Worm (Caenorhabditis elegans) whole organism, L4 larva: Measurements from ENCODE around the gene ZK669.2.

ENCODE experiments used
- Y48G9A.11 ChIP-seq: fragments of 200-800 bp; sonication (Bioruptor generic); IDR thresholded peaks from 2 replicates; pipeline ENCODE4 v1.3.6; 2022; ENCODE audit warnings: missing genetic modification reagents, missing genetic modification characterization, missing compliant biosample characterization
- Y75B8A.6 ChIP-seq: fragments of 200-800 bp; sonication (Bioruptor generic); IDR thresholded peaks from 2 replicates; pipeline ENCODE4 v1.3.6; 2022; ENCODE audit warnings: missing genetic modification reagents, missing genetic modification characterization, missing compliant biosample characterization
- aha-1 ChIP-seq: fragments of 150-350 bp; peaks from one replicate; lab custom pipeline; 2014; ENCODE audit warnings: missing biosample characterization, missing genetic modification characterization
- ceh-20 ChIP-seq: fragments of 200-800 bp; sonication (Bioruptor generic); IDR thresholded peaks from 2 replicates; pipeline ENCODE4 v1.3.6; 2022; ENCODE audit warnings: missing genetic modification reagents, missing genetic modification characterization, missing compliant biosample characterization
- ceh-82 ChIP-seq: sonication (generic microtip); optimal IDR thresholded peaks from 2 replicates; lab custom pipeline; 2017; ENCODE audit warnings: missing biosample characterization, missing genetic modification characterization
- fkh-10 ChIP-seq: fragments of 150-350 bp; optimal IDR thresholded peaks from 2 replicates; lab custom pipeline; 2014; ENCODE audit warnings: missing biosample characterization, missing genetic modification reagents, missing genetic modification characterization
- hlh-30 ChIP-seq: sonication (generic microtip); optimal IDR thresholded peaks from 2 replicates; lab custom pipeline; 2017; ENCODE audit warnings: antibody characterized with exemption, mild to moderate bottlenecking, missing genetic modification characterization, missing compliant biosample characterization; ENCODE audit not compliant: insufficient read depth
- lin-15B ChIP-seq: fragments of 150-350 bp; sonication (generic microtip); optimal IDR thresholded peaks from 3 replicates; lab custom pipeline; 2014; ENCODE audit warnings: missing biosample characterization, missing genetic modification characterization
- lin-39 ChIP-seq: fragments of 150-350 bp; optimal IDR thresholded peaks from 2 replicates; lab custom pipeline; 2014; ENCODE audit warnings: missing biosample characterization, missing genetic modification reagents, missing genetic modification characterization
- lsy-2 ChIP-seq, 2 experiments: fragments of 150-350 bp in 1 of 2; sonication (generic microtip) in 1 of 2; optimal IDR thresholded peaks; 2 replicates each; lab custom pipeline; 2014 to 2017; ENCODE audit warnings: missing biosample characterization in 2 of 2, missing genetic modification characterization in 2 of 2
- mdt-29 ChIP-seq: fragments of 200-800 bp; sonication (Bioruptor generic); IDR thresholded peaks from 2 replicates; pipeline ENCODE4 v1.3.6; 2022; ENCODE audit warnings: missing genetic modification reagents, missing genetic modification characterization, missing compliant biosample characterization
- nhr-10 ChIP-seq: fragments of 150-350 bp; optimal IDR thresholded peaks from 2 replicates; lab custom pipeline; 2014; ENCODE audit warnings: missing biosample characterization, missing genetic modification characterization
- nhr-11 ChIP-seq: fragments of 150-350 bp; optimal IDR thresholded peaks from 2 replicates; lab custom pipeline; 2014; ENCODE audit warnings: missing biosample characterization, missing genetic modification characterization
- nhr-25 ChIP-seq: sonication (generic microtip); optimal IDR thresholded peaks from 2 replicates; lab custom pipeline; 2017; ENCODE audit warnings: missing genetic modification characterization, mild to moderate bottlenecking, missing compliant biosample characterization, antibody characterized with exemption, moderate library complexity, borderline replicate concordance; ENCODE audit not compliant: insufficient read depth
- nhr-41 ChIP-seq: fragments of 200-800 bp; sonication (Bioruptor generic); IDR thresholded peaks from 2 replicates; pipeline ENCODE4 v1.3.6; 2022; ENCODE audit warnings: missing genetic modification reagents, missing genetic modification characterization, missing compliant biosample characterization
- nhr-42 ChIP-seq: fragments of 200-800 bp; sonication (Bioruptor generic); IDR thresholded peaks from 2 replicates; pipeline ENCODE4 v1.3.6; 2022; ENCODE audit warnings: missing genetic modification characterization, missing compliant biosample characterization
- nhr-76 ChIP-seq: fragments of 150-350 bp; optimal IDR thresholded peaks from 2 replicates; lab custom pipeline; 2014; ENCODE audit warnings: missing biosample characterization, missing genetic modification characterization
- rbr-2 ChIP-seq: sonication (generic microtip); optimal IDR thresholded peaks from 2 replicates; lab custom pipeline; 2016; ENCODE audit warnings: missing genotype, missing genetic modification characterization, missing compliant biosample characterization
- snpc-4 ChIP-seq: fragments of 150-350 bp; optimal IDR thresholded peaks from 2 replicates; lab custom pipeline; 2014; ENCODE audit warnings: missing biosample characterization, missing genetic modification characterization
- unc-62 ChIP-seq, 3 experiments: fragments of 150-350 bp in 1 of 3; sonication (generic microtip); optimal IDR thresholded peaks in 2 of 3; peaks in 1 of 3; 1 replicate in 1 of 3; 2 replicates in 2 of 3; lab custom pipeline; 2014 to 2017; ENCODE audit warnings: missing biosample characterization in 3 of 3, missing genetic modification characterization in 3 of 3, missing genetic modification reagents in 3 of 3, missing genotype in 1 of 3
- vab-7 ChIP-seq: fragments of 200-800 bp; sonication (Bioruptor generic); IDR thresholded peaks from 2 replicates; pipeline ENCODE4 v1.3.6; 2022; ENCODE audit warnings: missing genetic modification reagents, missing genetic modification characterization, missing compliant biosample characterization
- ztf-7 ChIP-seq: fragments of 150-350 bp; optimal IDR thresholded peaks from 2 replicates; lab custom pipeline; 2014; ENCODE audit warnings: missing biosample characterization, missing genetic modification characterization

The ZK669.2 gene

ce11 chrII:7938078-7938477, at the start of gene ZK669.2:
TSS of gene ZK669.2 (minus strand) at chrII:7938178.
- TF ChIP-seq vab-7 (GFP tag; lab: Robert Waterston, UW) (no peak), ceh-20 (GFP tag; lab: Robert Waterston, UW) (no peak), nhr-42 (GFP tag; lab: Robert Waterston, UW) (no peak)
- TF ChIP-seq, all 104 proteins: peak for 0

DNA sequence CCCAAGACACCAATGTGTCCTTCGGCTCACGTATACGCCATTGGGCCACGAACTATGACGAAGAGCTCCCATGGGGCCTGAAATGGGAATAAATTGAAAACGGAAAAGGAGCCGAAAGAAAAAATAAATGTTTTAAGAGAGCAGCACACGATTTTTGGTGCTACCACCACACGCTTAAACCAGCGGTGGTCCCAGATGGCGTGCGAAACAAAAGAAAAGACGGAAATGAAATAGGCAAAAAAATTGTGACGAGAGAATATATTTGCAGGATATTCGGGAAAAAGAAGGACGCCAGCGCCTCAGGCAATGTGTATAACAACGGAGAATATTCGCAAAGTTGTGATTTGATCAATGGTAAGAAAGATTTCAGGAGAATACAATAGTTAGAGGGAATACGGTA, 49.0 kb upstream of the ZK669.2 start:
- TF ChIP-seq lsy-2 (tag; optimal IDR thresholded peaks at IDR 0.05; lab: Kevin White, UChicago) = peak in 1 of 2 experiments; percentile 6
- TF ChIP-seq aha-1 (tag; lab: Kevin White, UChicago) = peak; percentile 90
- no peak for TF ChIP-seq rbr-2 (tag; lab: Kevin White, UChicago)

- TF ChIP-seq hlh-30 (tag; lab: Kevin White, UChicago) (no peak), unc-62 (GFP tag; optimal IDR thresholded peaks at IDR 0.05 in 1 of 2; lab: Kevin White, UChicago) (peak in 1 of 2 experiments; percentile 99), unc-62 (tag; optimal IDR thresholded peaks at IDR 0.05; lab: Kevin White, UChicago) (no peak)
These were observed 47.1 kb upstream of the ZK669.2 start for ce11 chrII:7985029-7985428.

- TF ChIP-seq ceh-82 = no peak
- peak; percentile 30 for TF ChIP-seq fkh-10 (GFP tag; lab: Kevin White, UChicago)
- TF ChIP-seq aha-1 (tag; lab: Kevin White, UChicago) = peak; percentile 95
- TF ChIP-seq Y48G9A.11 = no peak
These were observed 46.1 kb upstream of the ZK669.2 start for ce11 chrII:7984071-7984470.

DNA sequence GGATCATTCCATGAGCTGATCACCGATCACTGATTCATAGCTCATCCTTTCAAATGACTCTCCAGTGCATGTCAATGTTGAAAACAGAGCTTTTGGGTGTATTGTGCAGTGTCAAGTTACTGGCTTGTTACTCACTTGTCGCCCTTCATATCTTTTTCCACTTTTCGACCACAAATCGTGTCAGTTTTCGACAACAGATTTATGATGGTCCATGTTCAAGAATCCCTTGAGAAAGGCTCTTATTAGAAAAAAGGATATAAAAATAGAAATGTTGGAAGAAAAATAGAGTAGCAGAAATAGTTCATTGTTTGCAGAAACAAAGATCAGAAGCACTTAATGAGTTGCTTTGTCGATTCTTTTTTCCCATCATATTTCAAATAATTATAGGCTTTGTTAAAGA, 45.5 kb upstream of the ZK669.2 start:
- TF ChIP-seq mdt-29 (GFP tag; lab: Robert Waterston, UW) (no peak), lin-39 (tag; lab: Kevin White, UChicago) (no peak), nhr-25 (tag; lab: Kevin White, UChicago) (no peak), snpc-4 (tag; lab: Kevin White, UChicago) (no peak), lsy-2 (tag; optimal IDR thresholded peaks at IDR 0.05; lab: Kevin White, UChicago) (no peak), unc-62 (GFP tag; optimal IDR thresholded peaks at IDR 0.05 in 1 of 2; lab: Kevin White, UChicago) (peak in 1 of 2 experiments; percentile 89), unc-62 (tag; optimal IDR thresholded peaks at IDR 0.05; lab: Kevin White, UChicago) (no peak), Y75B8A.6 (GFP tag; lab: Robert Waterston, UW) (no peak), ztf-7 (tag; lab: Kevin White, UChicago) (no peak), aha-1 (tag; lab: Kevin White, UChicago) (peak; percentile 77), lin-15B (tag; lab: Kevin White, UChicago) (no peak), nhr-41 (no peak)

ce11 chrII:7981084-7981483, 43.1 kb upstream of the ZK669.2 start:
- TF ChIP-seq nhr-10 (no peak), unc-62 (GFP tag; optimal IDR thresholded peaks at IDR 0.05 in 1 of 2; lab: Kevin White, UChicago) (peak in 1 of 2 experiments; percentile 78), unc-62 (tag; optimal IDR thresholded peaks at IDR 0.05; lab: Kevin White, UChicago) (no peak)

DNA sequence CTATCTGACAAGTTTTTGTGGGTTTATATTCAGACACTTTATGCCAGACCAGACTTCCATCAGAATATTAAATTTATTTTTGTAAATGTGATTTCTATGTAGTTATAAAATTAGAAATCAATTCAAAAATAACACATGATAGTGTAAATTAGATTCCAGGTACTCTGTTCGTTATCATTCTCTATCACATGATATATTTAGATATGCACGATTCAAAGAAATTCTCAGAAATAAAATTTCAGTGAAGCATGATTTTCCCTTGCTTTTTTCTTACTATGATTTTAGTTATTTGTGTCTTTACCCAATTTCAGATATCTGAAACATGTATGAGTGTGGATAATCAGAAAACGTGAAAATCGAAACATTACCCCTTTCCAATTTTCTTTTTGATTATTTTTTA, 39.5 kb upstream of the ZK669.2 start:
- TF ChIP-seq nhr-11 (peak; percentile 28), nhr-76 (tag; lab: Kevin White, UChicago) (no peak)
- TF ChIP-seq, all 104 proteins: peak for 1

- TF ChIP-seq fkh-10 (GFP tag; lab: Kevin White, UChicago) = no peak
- TF ChIP-seq rbr-2 (tag; lab: Kevin White, UChicago) = no peak
- TF ChIP-seq nhr-25 (tag; lab: Kevin White, UChicago) = no peak
These were observed 38.3 kb upstream of the ZK669.2 start, which contains the start of gene DH11.5 for ce11 chrII:7976308-7976707. TSS of gene DH11.5 (plus strand) at chrII:7976608.
